Fruit fly (Drosophila melanogaster): Measurements from ENCODE around the gene Nubpl.

- TF ChIP-seq pan (optimal IDR thresholded peaks at IDR 0.05) = no peak
- TF ChIP-seq CG8478 (optimal IDR thresholded peaks at IDR 0.05) = no peak
- no peak for TF ChIP-seq Dll (optimal IDR thresholded peaks at IDR 0.05)
- no peak for TF ChIP-seq usp (GFP tag; optimal IDR thresholded peaks at IDR 0.05)
- TF ChIP-seq psq (optimal IDR thresholded peaks at IDR 0.05) = no peak
- TF ChIP-seq EcR (GFP tag; optimal IDR thresholded peaks at IDR 0.05) = no peak
These were observed 7.8 kb downstream of the Nubpl start, which contains the start of gene RpL21 for dm6 chr2L:22247455-22248058.
